Worm (Caenorhabditis elegans) whole organism, young adult: ENCODE results near the gene vit-4.

Experiments used
- B0019.2 ChIP-seq: fragments of 200-800 bp; sonication (Bioruptor generic); conservative IDR thresholded peaks from 2 replicates; pipeline ENCODE4 v1.3.6; 2022; ENCODE audit warnings: missing genetic modification reagents, missing genetic modification characterization, missing compliant biosample characterization
- F57C9.4 ChIP-seq: sonication (generic microtip); optimal IDR thresholded peaks from 2 replicates; lab custom pipeline; 2017; ENCODE audit warnings: mild to moderate bottlenecking, missing genetic modification characterization, missing compliant biosample characterization
- T07F8.4 ChIP-seq: sonication (generic microtip); optimal IDR thresholded peaks from 2 replicates; lab custom pipeline; 2016; ENCODE audit warnings: mild to moderate bottlenecking, missing genetic modification characterization, moderate library complexity, missing compliant biosample characterization
- Y53F4B.3 ChIP-seq: fragments of 200-800 bp; sonication (Bioruptor generic); IDR thresholded peaks from 2 replicates; pipeline ENCODE4 v1.3.6; 2022; ENCODE audit warnings: missing genetic modification reagents, missing genetic modification characterization, missing compliant biosample characterization
- Y53G8AR.9 ChIP-seq: fragments of 200-800 bp; sonication (Bioruptor generic); conservative IDR thresholded peaks from 2 replicates; pipeline ENCODE4 v1.3.6; 2022; ENCODE audit warnings: missing genetic modification reagents, missing genetic modification characterization, missing compliant biosample characterization
- ZK185.1 ChIP-seq: sonication (generic microtip); optimal IDR thresholded peaks from 2 replicates; lab custom pipeline; 2016; ENCODE audit warnings: mild to moderate bottlenecking, missing genetic modification characterization, missing compliant biosample characterization; ENCODE audit not compliant: poor library complexity, severe bottlenecking
- akir-1 ChIP-seq: fragments of 200-800 bp; sonication (Bioruptor generic); optimal IDR thresholded peaks from 2 replicates; lab custom pipeline; 2018; ENCODE audit warnings: mild to moderate bottlenecking, missing genetic modification characterization, moderate library complexity, missing compliant biosample characterization
- ama-1 ChIP-seq, 3 experiments: fragments of 150-350 bp in 1 of 3; sonication (generic microtip) in 2 of 3; optimal IDR thresholded peaks; 2 replicates each; lab custom pipeline; 2014 to 2018; ENCODE audit warnings: missing biosample characterization in 2 of 3, missing genetic modification characterization in 2 of 3, missing genetic modification reagents in 2 of 3
- atf-7 ChIP-seq: sonication (generic microtip); optimal IDR thresholded peaks from 2 replicates; lab custom pipeline; 2017; ENCODE audit warnings: mild to moderate bottlenecking, missing genetic modification characterization, missing compliant biosample characterization
- athp-1 ChIP-seq: sonication (generic microtip); optimal IDR thresholded peaks from 2 replicates; lab custom pipeline; 2017; ENCODE audit warnings: mild to moderate bottlenecking, missing genetic modification characterization, missing compliant biosample characterization
- cebp-2 ChIP-seq: fragments of 200-800 bp; sonication (Bioruptor generic); IDR thresholded peaks from 2 replicates; pipeline ENCODE4 v1.3.6; 2022; ENCODE audit warnings: missing genetic modification characterization, missing compliant biosample characterization
- ceh-27 ChIP-seq: fragments of 200-800 bp; sonication (Bioruptor generic); optimal IDR thresholded peaks from 2 replicates; lab custom pipeline; 2018; ENCODE audit warnings: mild to moderate bottlenecking, missing genetic modification characterization, moderate library complexity, missing compliant biosample characterization
- die-1 ChIP-seq: sonication (generic microtip); optimal IDR thresholded peaks from 2 replicates; lab custom pipeline; 2016; ENCODE audit warnings: missing genotype, mild to moderate bottlenecking, missing genetic modification characterization, missing compliant biosample characterization
- dox-1 ChIP-seq: fragments of 200-800 bp; sonication (Bioruptor generic); IDR thresholded peaks from 2 replicates; pipeline ENCODE4 v1.3.6; 2022; ENCODE audit warnings: missing genetic modification reagents, missing genetic modification characterization, missing compliant biosample characterization
- dpl-1 ChIP-seq: fragments of 150-350 bp; optimal IDR thresholded peaks from 2 replicates; lab custom pipeline; 2014; ENCODE audit warnings: missing biosample characterization, missing genetic modification reagents, missing genetic modification characterization
- egrh-3 ChIP-seq: fragments of 200-800 bp; sonication (Bioruptor generic); IDR thresholded peaks from 2 replicates; pipeline ENCODE4 v1.3.6; 2022; ENCODE audit warnings: missing genetic modification reagents, missing genetic modification characterization, missing compliant biosample characterization
- ekl-4 ChIP-seq: fragments of 200-800 bp; sonication (Bioruptor generic); IDR thresholded peaks from 2 replicates; pipeline ENCODE4 v1.3.6; 2022; ENCODE audit warnings: missing genetic modification reagents, missing genetic modification characterization, missing compliant biosample characterization
- him-1 ChIP-seq: sonication (generic microtip); optimal IDR thresholded peaks from 2 replicates; lab custom pipeline; 2016; ENCODE audit warnings: missing genotype, missing genetic modification reagents, missing genetic modification characterization, missing compliant biosample characterization
- hlh-12 ChIP-seq: sonication (generic microtip); optimal IDR thresholded peaks from 2 replicates; lab custom pipeline; 2016; ENCODE audit warnings: missing genetic modification characterization, missing compliant biosample characterization
- hmg-1.2 ChIP-seq: fragments of 200-800 bp; sonication (Bioruptor generic); IDR thresholded peaks from 2 replicates; pipeline ENCODE4 v1.3.6; 2022; ENCODE audit warnings: missing genetic modification reagents, missing genetic modification characterization, missing compliant biosample characterization
- hmg-20 ChIP-seq: fragments of 200-800 bp; sonication (Bioruptor generic); IDR thresholded peaks from 2 replicates; pipeline ENCODE4 v1.3.6; 2022; ENCODE audit warnings: missing genetic modification reagents, missing genetic modification characterization, missing compliant biosample characterization
- hsf-1 ChIP-seq: fragments of 200-800 bp; sonication (Bioruptor generic); IDR thresholded peaks from 2 replicates; pipeline ENCODE4 v1.3.6; 2022; ENCODE audit warnings: missing genetic modification reagents, missing genetic modification characterization, missing compliant biosample characterization
- let-607 ChIP-seq, 2 experiments: fragments of 200-800 bp in 1 of 2; sonication (Bioruptor generic) in 1 of 2; sonication (generic microtip) in 1 of 2; optimal IDR thresholded peaks; 2 replicates each; lab custom pipeline; 2016 to 2018; ENCODE audit warnings: mild to moderate bottlenecking in 2 of 2, missing compliant biosample characterization in 2 of 2, missing genetic modification characterization in 2 of 2, moderate library complexity in 2 of 2, missing genotype in 1 of 2
- lin-26 ChIP-seq: fragments of 200-800 bp; sonication (Bioruptor generic); IDR thresholded peaks from 2 replicates; pipeline ENCODE4 v1.3.6; 2022; ENCODE audit warnings: missing genetic modification reagents, missing genetic modification characterization, missing compliant biosample characterization
- madf-3 ChIP-seq: fragments of 200-800 bp; sonication (Bioruptor generic); IDR thresholded peaks from 2 replicates; pipeline ENCODE4 v1.3.6; 2022; ENCODE audit warnings: missing genetic modification reagents, missing genetic modification characterization, missing compliant biosample characterization
- mes-4 ChIP-seq: sonication (generic microtip); optimal IDR thresholded peaks from 2 replicates; lab custom pipeline; 2016; ENCODE audit warnings: missing genotype, missing genetic modification characterization, missing compliant biosample characterization
- mxl-1 ChIP-seq: sonication (generic microtip); optimal IDR thresholded peaks from 2 replicates; lab custom pipeline; 2016; ENCODE audit warnings: missing genetic modification characterization, missing compliant biosample characterization
- nfyb-1 ChIP-seq: fragments of 200-800 bp; sonication (Bioruptor generic); IDR thresholded peaks from 2 replicates; pipeline ENCODE4 v1.3.6; 2022; ENCODE audit warnings: missing genetic modification reagents, missing genetic modification characterization, missing compliant biosample characterization
- nhr-120 ChIP-seq: fragments of 200-800 bp; sonication (Bioruptor generic); IDR thresholded peaks from 2 replicates; pipeline ENCODE4 v1.3.6; 2022; ENCODE audit warnings: missing genetic modification characterization, missing compliant biosample characterization
- pbrm-1 ChIP-seq: fragments of 200-800 bp; sonication (Bioruptor generic); IDR thresholded peaks from 2 replicates; pipeline ENCODE4 v1.3.6; 2022; ENCODE audit warnings: missing genetic modification reagents, missing genetic modification characterization, missing compliant biosample characterization
- pha-4 ChIP-seq: fragments of 150-350 bp; sonication (generic microtip); optimal IDR thresholded peaks from 2 replicates; lab custom pipeline; 2014; ENCODE audit warnings: missing biosample characterization, missing genetic modification reagents, missing genetic modification characterization
- rec-8 ChIP-seq, 2 experiments: sonication (generic microtip); optimal IDR thresholded peaks; 2 replicates each; lab custom pipeline; 2016; ENCODE audit warnings: mild to moderate bottlenecking in 2 of 2, missing genetic modification characterization in 2 of 2, missing genetic modification reagents in 2 of 2, missing genotype in 2 of 2, missing biosample characterization in 1 of 2, missing compliant biosample characterization in 1 of 2, moderate library complexity in 1 of 2
- repo-1 ChIP-seq: sonication (generic microtip); optimal IDR thresholded peaks from 2 replicates; lab custom pipeline; 2017; ENCODE audit warnings: mild to moderate bottlenecking, missing genetic modification characterization, missing compliant biosample characterization
- rpc-1 ChIP-seq, 2 experiments: fragments of 150-350 bp in 1 of 2; sonication (generic microtip) in 1 of 2; optimal IDR thresholded peaks; 2 replicates each; lab custom pipeline; 2014 to 2018; ENCODE audit warnings: missing biosample characterization in 1 of 2, missing genetic modification characterization in 1 of 2, missing genetic modification reagents in 1 of 2, missing genotype in 1 of 2
- snpc-1.1 ChIP-seq: sonication (generic microtip); optimal IDR thresholded peaks from 2 replicates; lab custom pipeline; 2017; ENCODE audit warnings: missing genetic modification characterization, mild to moderate bottlenecking, missing compliant biosample characterization, antibody characterized with exemption, moderate library complexity, missing genotype, missing genetic modification reagents; ENCODE audit not compliant: insufficient read depth
- snpc-1.3 ChIP-seq: sonication (generic microtip); optimal IDR thresholded peaks from 2 replicates; lab custom pipeline; 2017; ENCODE audit warnings: missing genetic modification characterization, mild to moderate bottlenecking, missing compliant biosample characterization, antibody characterized with exemption, moderate library complexity, missing genotype, missing genetic modification reagents; ENCODE audit not compliant: insufficient read depth
- snpc-3.4 ChIP-seq: sonication (generic microtip); optimal IDR thresholded peaks from 2 replicates; lab custom pipeline; 2017; ENCODE audit warnings: missing genetic modification characterization, mild to moderate bottlenecking, missing compliant biosample characterization, antibody characterized with exemption, moderate library complexity, missing genotype, missing genetic modification reagents
- somi-1 ChIP-seq: fragments of 200-800 bp; sonication (Bioruptor generic); optimal IDR thresholded peaks from 2 replicates; lab custom pipeline; 2018; ENCODE audit warnings: mild to moderate bottlenecking, missing genetic modification characterization, missing compliant biosample characterization
- tlf-1 ChIP-seq: fragments of 200-800 bp; sonication (Bioruptor generic); optimal IDR thresholded peaks from 2 replicates; lab custom pipeline; 2018; ENCODE audit warnings: mild to moderate bottlenecking, missing genetic modification characterization, missing compliant biosample characterization
- unc-130 ChIP-seq: sonication (generic microtip); optimal IDR thresholded peaks from 2 replicates; lab custom pipeline; 2016; ENCODE audit warnings: missing genetic modification reagents, missing genetic modification characterization, missing compliant biosample characterization
- xnd-1 ChIP-seq: sonication (generic microtip); optimal IDR thresholded peaks from 2 replicates; lab custom pipeline; 2016; ENCODE audit warnings: missing genotype, missing genetic modification reagents, missing genetic modification characterization, missing compliant biosample characterization
- ztf-18 ChIP-seq: sonication (generic microtip); optimal IDR thresholded peaks from 2 replicates; lab custom pipeline; 2016; ENCODE audit warnings: missing genotype, mild to moderate bottlenecking, missing genetic modification characterization, missing compliant biosample characterization
- ztf-22 ChIP-seq: fragments of 200-800 bp; sonication (Bioruptor generic); optimal IDR thresholded peaks from 2 replicates; lab custom pipeline; 2018; ENCODE audit warnings: mild to moderate bottlenecking, missing genetic modification characterization, moderate library complexity, missing compliant biosample characterization
- ztf-28 ChIP-seq: fragments of 200-800 bp; sonication (Bioruptor generic); IDR thresholded peaks from 2 replicates; pipeline ENCODE4 v1.3.6; 2022; ENCODE audit warnings: missing genetic modification reagents, missing genetic modification characterization, missing compliant biosample characterization
- ztf-3 ChIP-seq: fragments of 200-800 bp; sonication (Bioruptor generic); optimal IDR thresholded peaks from 2 replicates; lab custom pipeline; 2018; ENCODE audit warnings: mild to moderate bottlenecking, missing genetic modification characterization, missing compliant biosample characterization
- ztf-6 ChIP-seq: fragments of 200-800 bp; sonication (Bioruptor generic); IDR thresholded peaks from 2 replicates; pipeline ENCODE4 v1.3.6; 2022; ENCODE audit warnings: missing genetic modification reagents, missing genetic modification characterization, missing compliant biosample characterization

vit-4 gene

ce11 chrX:3572490-3572889, 8.7 kb upstream of the vit-4 start, which contains the start of gene vit-3 (continued):
- TF ChIP-seq madf-3 = no peak
- peak; percentile 32 for TF ChIP-seq ztf-22 (GFP tag; lab: Kevin White, UChicago)
- TF ChIP-seq ztf-28 (GFP tag; lab: Robert Waterston, UW) = no peak
- TF ChIP-seq snpc-1.3 (tag; lab: Kevin White, UChicago) = no peak
- TF ChIP-seq dpl-1 (GFP tag; lab: Kevin White, UChicago) = no peak
- TF ChIP-seq Y53F4B.3 = no peak
- no peak for TF ChIP-seq lin-26 (GFP tag; lab: Robert Waterston, UW)
- no peak for TF ChIP-seq die-1 (tag; lab: Kevin White, UChicago)
- TF ChIP-seq nhr-120 (GFP tag; lab: Robert Waterston, UW) = no peak
- no peak for TF ChIP-seq hsf-1 (GFP tag; lab: Robert Waterston, UW)
- no peak for TF ChIP-seq hmg-20 (GFP tag; lab: Robert Waterston, UW)
- TF ChIP-seq atf-7 = peak; percentile 13
- no peak for TF ChIP-seq ZK185.1 (tag; lab: Kevin White, UChicago)
- TF ChIP-seq tlf-1 = no peak
- peak; percentile 67 to 70 for TF ChIP-seq let-607 (tag; optimal IDR thresholded peaks at IDR 0.05; lab: Kevin White, UChicago)

ce11 chrX:3566856-3567255, 3.1 kb upstream of the vit-4 start:
- TF ChIP-seq mes-4 (tag; lab: Kevin White, UChicago) = no peak
- no peak for TF ChIP-seq cebp-2 (GFP tag; lab: Robert Waterston, UW)
- no peak for TF ChIP-seq athp-1 (tag; lab: Kevin White, UChicago)
- TF ChIP-seq madf-3 = 0 out of 2 replicates have a peak, but pooled peaks have one; percentile 71
- no peak for TF ChIP-seq ztf-18 (tag; lab: Kevin White, UChicago)
- TF ChIP-seq ztf-3 (GFP tag; lab: Kevin White, UChicago) = peak; percentile 39
- TF ChIP-seq F57C9.4 (tag; lab: Kevin White, UChicago) = no peak
- TF ChIP-seq snpc-3.4 = no peak
- TF ChIP-seq akir-1 = no peak
- no peak for TF ChIP-seq snpc-1.1 (tag; lab: Kevin White, UChicago)
- TF ChIP-seq hlh-12 (tag; lab: Kevin White, UChicago) = no peak
- 0 out of 2 replicates have a peak, but pooled peaks have one; percentile 11 for TF ChIP-seq nfyb-1
- TF ChIP-seq rpc-1 (optimal IDR thresholded peaks at IDR 0.05; lab: Kevin White, UChicago) = no peak
- no peak for TF ChIP-seq rpc-1 (tag; optimal IDR thresholded peaks at IDR 0.05; lab: Kevin White, UChicago)
- TF ChIP-seq snpc-1.3 (tag; lab: Kevin White, UChicago) = no peak
- TF ChIP-seq mxl-1 (tag; lab: Kevin White, UChicago) = no peak
- TF ChIP-seq repo-1 = peak; percentile 37
- TF ChIP-seq rec-8 (tag; optimal IDR thresholded peaks at IDR 0.05; lab: Kevin White, UChicago) = no peak
- TF ChIP-seq xnd-1 = no peak
- TF ChIP-seq ekl-4 (GFP tag; lab: Robert Waterston, UW) = no peak
- peak in 1 of 2 experiments; percentile 4 for TF ChIP-seq let-607 (tag; optimal IDR thresholded peaks at IDR 0.05; lab: Kevin White, UChicago)
- no peak for TF ChIP-seq somi-1 (GFP tag; lab: Kevin White, UChicago)
- no peak; the same call in 1 of the 2 replicates for TF ChIP-seq hmg-1.2 (GFP tag; lab: Robert Waterston, UW)
- no peak for TF ChIP-seq ceh-27 (GFP tag; lab: Kevin White, UChicago)
- no peak for TF ChIP-seq ama-1 (optimal IDR thresholded peaks at IDR 0.05; lab: Kevin White, UChicago)
- no peak for TF ChIP-seq ama-1 (GFP tag; optimal IDR thresholded peaks at IDR 0.05; lab: Kevin White, UChicago)
- no peak for TF ChIP-seq hsf-1 (GFP tag; lab: Robert Waterston, UW)
- no peak for TF ChIP-seq dpl-1 (GFP tag; lab: Kevin White, UChicago)
- no peak for TF ChIP-seq egrh-3 (GFP tag; lab: Robert Waterston, UW)
- TF ChIP-seq T07F8.4 = no peak
- no peak for TF ChIP-seq pha-4
- TF ChIP-seq B0019.2 = no peak
- TF ChIP-seq dox-1 (GFP tag; lab: Robert Waterston, UW) = no peak
- TF ChIP-seq unc-130 (GFP tag; lab: Kevin White, UChicago) = no peak
- 0 out of 2 replicates have a peak, but pooled peaks have one; percentile 14 for TF ChIP-seq pbrm-1 (GFP tag; lab: Robert Waterston, UW)
- TF ChIP-seq him-1 (tag; lab: Kevin White, UChicago) = no peak
- TF ChIP-seq ztf-6 (GFP tag; lab: Robert Waterston, UW) = no peak
- TF ChIP-seq Y53G8AR.9 (GFP tag; lab: Robert Waterston, UW) = peak; percentile 91
